Fruit fly (Drosophila melanogaster): ENCODE results near the gene Snoo.

Gene Snoo

dm6 chr2L:8010602-8011455, 26.8 kb upstream of the Snoo start, which contains the start of the genes Glyat and Tg (continued):
- TF ChIP-seq Fer2 (tag; optimal IDR thresholded peaks at IDR 0.05) (peak; percentile 19), CG17385 (GFP tag; optimal IDR thresholded peaks at IDR 0.05) (no peak), exex (tag; optimal IDR thresholded peaks at IDR 0.05) (no peak), Ravus (GFP tag; IDR thresholded peaks at IDR 0.05) (no peak), CG6854 (GFP tag; optimal IDR thresholded peaks at IDR 0.05) (no peak), ems (GFP tag; optimal IDR thresholded peaks at IDR 0.05) (no peak), so (GFP tag; IDR thresholded peaks at IDR 0.05) (no peak; the same call in 2 of the 3 replicates), ranshi (GFP tag; IDR thresholded peaks at IDR 0.05) (peak; percentile 23; the same call in 1 of the 2 replicates), Lpt (GFP tag; optimal IDR thresholded peaks at IDR 0.05) (no peak), nerfin-1 (tag; optimal IDR thresholded peaks at IDR 0.05) (no peak), nau (GFP tag; optimal IDR thresholded peaks at IDR 0.05) (no peak), CG6175 (GFP tag; IDR thresholded peaks at IDR 0.05) (no peak), vvl (GFP tag; IDR thresholded peaks at IDR 0.05) (peak; percentile 67), CG12659 (GFP tag; optimal IDR thresholded peaks at IDR 0.05) (peak; percentile 36), mirr (GFP tag; optimal IDR thresholded peaks at IDR 0.05) (no peak), cas (GFP tag; IDR thresholded peaks at IDR 0.05) (no peak; the same call in 1 of the 2 replicates), ind (GFP tag; optimal IDR thresholded peaks at IDR 0.05) (no peak), Hsf (GFP tag; optimal IDR thresholded peaks at IDR 0.05) (no peak), CG10147 (GFP tag; optimal IDR thresholded peaks at IDR 0.05) (no peak), Mes4 (GFP tag; optimal IDR thresholded peaks at IDR 0.05) (no peak), stc (GFP tag; IDR thresholded peaks at IDR 0.05) (no peak), psq (GFP tag; optimal IDR thresholded peaks at IDR 0.05) (no peak), tin (GFP tag; optimal IDR thresholded peaks at IDR 0.05) (no peak), CG17912 (GFP tag; optimal IDR thresholded peaks at IDR 0.05) (no peak), pan (optimal IDR thresholded peaks at IDR 0.05) (no peak), pan (GFP tag; optimal IDR thresholded peaks at IDR 0.05 in 1 of 2, IDR thresholded peaks at IDR 0.05 in 1 of 2) (peak in 1 of 2 experiments; percentile 30), CG2712 (tag; optimal IDR thresholded peaks at IDR 0.05) (peak; percentile 26), CG7928 (GFP tag; optimal IDR thresholded peaks at IDR 0.05) (no peak), YL-1 (GFP tag; optimal IDR thresholded peaks at IDR 0.05) (no peak), Sry-δ (GFP tag; optimal IDR thresholded peaks at IDR 0.05) (peak; percentile 25), CG12299 (tag; optimal IDR thresholded peaks at IDR 0.05) (no peak), fd102C (GFP tag; optimal IDR thresholded peaks at IDR 0.05) (no peak), CG33213 (GFP tag; optimal IDR thresholded peaks at IDR 0.05) (no peak), seq (GFP tag; IDR thresholded peaks at IDR 0.05) (no peak), sna (GFP tag; IDR thresholded peaks at IDR 0.05; ENCODE audit: partially characterized antibody) (0 out of 2 replicates have a peak, but pooled peaks have one; percentile 20), unpg (GFP tag; optimal IDR thresholded peaks at IDR 0.05) (no peak), CG10209 (GFP tag; optimal IDR thresholded peaks at IDR 0.05) (no peak), CG18011 (GFP tag; optimal IDR thresholded peaks at IDR 0.05) (no peak), CG4730 (GFP tag; IDR thresholded peaks at IDR 0.05) (no peak), az2 (GFP tag; optimal IDR thresholded peaks at IDR 0.05) (no peak), CG31441 (GFP tag; IDR thresholded peaks at IDR 0.05) (no peak), CHES-1-like (GFP tag; optimal IDR thresholded peaks at IDR 0.05) (no peak), crp (GFP tag; optimal IDR thresholded peaks at IDR 0.05) (no peak), CG13123 (GFP tag; optimal IDR thresholded peaks at IDR 0.05) (no peak), CG18599 (GFP tag; optimal IDR thresholded peaks at IDR 0.05) (peak; percentile 42), HLH3B (GFP tag; IDR thresholded peaks at IDR 0.05) (no peak), Scr (GFP tag; IDR thresholded peaks at IDR 0.05; ENCODE audit: partially characterized antibody) (peak; percentile 51), CG8478 (optimal IDR thresholded peaks at IDR 0.05) (no peak), CG9437 (GFP tag; optimal IDR thresholded peaks at IDR 0.05) (peak; percentile 18), CoRest (tag; optimal IDR thresholded peaks at IDR 0.05) (peak; percentile 39)

Data from whole organism, embryonic.